Fruit fly (Drosophila melanogaster): ENCODE measurements around the gene thw.

The thw gene

dm6 chr3R:7265567-7266208 lies 41.5 kb downstream of the thw start, which contains the start of the genes Gld and Syt4 (continued):
- TF ChIP-seq Hr3 (GFP tag; optimal IDR thresholded peaks at IDR 0.05) (no peak), Sox102F (GFP tag; optimal IDR thresholded peaks at IDR 0.05) (no peak), ftz-f1 (GFP tag; optimal IDR thresholded peaks at IDR 0.05) (no peak), grau (tag; optimal IDR thresholded peaks at IDR 0.05) (no peak), CG9876 (GFP tag; optimal IDR thresholded peaks at IDR 0.05) (no peak), mam (GFP tag; optimal IDR thresholded peaks at IDR 0.05) (no peak), sens (GFP tag) (peak; percentile 20), gcm2 (GFP tag; optimal IDR thresholded peaks at IDR 0.05) (no peak), Camta (GFP tag; optimal IDR thresholded peaks at IDR 0.05) (no peak), CG13296 (GFP tag; optimal IDR thresholded peaks at IDR 0.05) (no peak), cas (GFP tag; IDR thresholded peaks at IDR 0.05) (no peak), Atf-2 (GFP tag; optimal IDR thresholded peaks at IDR 0.05) (no peak), CG33557 (GFP tag; optimal IDR thresholded peaks at IDR 0.05) (no peak), CG33213 (GFP tag; optimal IDR thresholded peaks at IDR 0.05) (no peak), BEAF-32 (GFP tag; optimal IDR thresholded peaks at IDR 0.05) (no peak), vfl (GFP tag; optimal IDR thresholded peaks at IDR 0.05) (no peak), en (GFP tag; optimal IDR thresholded peaks at IDR 0.05) (no peak), knrl (GFP tag; IDR thresholded peaks at IDR 0.05; ENCODE audit: partially characterized antibody) (no peak), Abd-B (GFP tag; optimal IDR thresholded peaks at IDR 0.05) (no peak), CG6813 (GFP tag; optimal IDR thresholded peaks at IDR 0.05) (no peak), wor (GFP tag; IDR thresholded peaks at IDR 0.05) (no peak), psq (GFP tag; optimal IDR thresholded peaks at IDR 0.05) (no peak), sqz (GFP tag; optimal IDR thresholded peaks at IDR 0.05) (no peak), CG31365 (tag; optimal IDR thresholded peaks at IDR 0.05) (no peak), CG12769 (tag; optimal IDR thresholded peaks at IDR 0.05) (no peak), Optix (GFP tag; IDR thresholded peaks at IDR 0.05) (no peak), tio (GFP tag; optimal IDR thresholded peaks at IDR 0.05) (no peak), tap (tag; optimal IDR thresholded peaks at IDR 0.05) (no peak), zfh2 (GFP tag; optimal IDR thresholded peaks at IDR 0.05) (no peak), Jarid2 (GFP tag; optimal IDR thresholded peaks at IDR 0.05) (peak; percentile 12), CG5180 (GFP tag; optimal IDR thresholded peaks at IDR 0.05) (no peak), slp2 (GFP tag; optimal IDR thresholded peaks at IDR 0.05) (no peak), ci (GFP tag; IDR thresholded peaks at IDR 0.05) (0 out of 3 replicates have a peak, but pooled peaks have one; percentile 49), bowl (GFP tag; IDR thresholded peaks at IDR 0.05) (no peak), dmrt99B (tag; optimal IDR thresholded peaks at IDR 0.05) (no peak)

- TF ChIP-seq jumu (GFP tag; optimal IDR thresholded peaks at IDR 0.05): no peak
- peak; percentile 60 for TF ChIP-seq Ets65A (GFP tag)
- TF ChIP-seq CG2889 (GFP tag; IDR thresholded peaks at IDR 0.05): no peak
- TF ChIP-seq CG9215 (GFP tag; IDR thresholded peaks at IDR 0.05): 0 out of 2 replicates have a peak, but pooled peaks have one; percentile 22
- peak in 1 of 2 experiments; percentile 69 for TF ChIP-seq Dfd (GFP tag; optimal IDR thresholded peaks at IDR 0.05)
Observed at dm6 chr3R:7274973-7275525, 50.8 kb downstream of the thw start.
